Worm (Caenorhabditis elegans): ENCODE measurements around the gene flp-11.

DNA sequence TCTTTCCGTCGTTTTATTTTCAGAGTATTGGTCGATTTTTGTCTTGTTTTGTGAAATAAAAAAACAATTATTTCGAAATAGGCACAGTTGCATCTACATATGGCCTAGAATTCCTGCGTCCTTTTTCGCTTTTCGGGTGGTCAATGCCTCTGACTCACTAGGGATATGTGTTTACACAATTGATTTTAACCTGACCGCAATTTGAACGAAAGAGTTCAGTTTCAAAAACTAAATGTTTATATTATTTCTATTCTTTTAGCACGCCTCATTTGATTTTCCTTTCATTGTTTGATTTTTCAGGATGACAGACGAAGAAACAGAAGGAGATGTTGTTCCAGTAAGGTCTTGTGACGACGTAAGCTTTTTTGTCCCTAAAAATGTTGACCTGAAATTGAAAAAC, 10.1 kb downstream of the flp-11 start, which contains the start of gene mfsd-12:
- TF ChIP-seq mab-5 (tag; optimal IDR thresholded peaks at IDR 0.05) (no peak), unc-39 (tag; optimal IDR thresholded peaks at IDR 0.05) (no peak), sma-9 (GFP tag; optimal IDR thresholded peaks at IDR 0.05) (no peak), sma-9 (tag; optimal IDR thresholded peaks at IDR 0.05) (no peak), zag-1 (tag; optimal IDR thresholded peaks at IDR 0.05) (no peak)

Measured in whole organism, L2 larva.